Fruit fly (Drosophila melanogaster): ENCODE results near the gene Gpdh1.

DNA sequence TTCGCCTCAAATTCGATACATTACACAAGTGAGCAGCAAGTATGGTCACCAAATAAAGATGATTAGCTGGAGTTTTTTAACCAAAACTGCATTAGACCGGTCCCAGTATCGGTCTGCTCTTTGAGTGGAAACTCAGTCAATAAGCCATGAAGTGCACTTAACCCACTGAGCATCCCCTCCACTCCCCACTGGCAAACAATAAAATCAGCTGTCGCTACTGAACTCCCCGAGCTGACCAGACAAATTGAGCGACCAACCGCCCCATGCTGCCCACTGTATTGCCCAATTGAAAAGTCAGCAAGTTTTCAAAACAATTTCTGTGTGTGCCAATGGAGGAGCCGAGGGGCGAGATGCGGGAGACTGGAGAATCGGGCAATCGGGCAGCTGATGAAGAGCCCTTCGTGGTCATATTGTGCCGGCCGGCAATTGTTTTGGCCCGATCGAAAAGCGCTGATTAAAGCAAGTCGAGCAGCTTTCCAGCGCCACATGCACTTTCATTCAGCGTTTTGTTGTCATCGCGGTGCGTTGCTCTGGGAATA lies 44.2 kb upstream of the Gpdh1 start:
- no peak for TF ChIP-seq CTCF (optimal IDR thresholded peaks at IDR 0.05)
- TF ChIP-seq CG8478 (optimal IDR thresholded peaks at IDR 0.05) = no peak
